Fruit fly (Drosophila melanogaster) S2 (cell line): ENCODE measurements around the gene pelo.

Experiments used
- CG8478 ChIP-seq: fragments of >200 bp; optimal IDR thresholded peaks from 2 replicates; lab custom pipeline; 2018
- CTCF ChIP-seq, 2 experiments: fragments of >200 bp; optimal IDR thresholded peaks; 2 replicates each; lab custom pipeline; 2018

DNA sequence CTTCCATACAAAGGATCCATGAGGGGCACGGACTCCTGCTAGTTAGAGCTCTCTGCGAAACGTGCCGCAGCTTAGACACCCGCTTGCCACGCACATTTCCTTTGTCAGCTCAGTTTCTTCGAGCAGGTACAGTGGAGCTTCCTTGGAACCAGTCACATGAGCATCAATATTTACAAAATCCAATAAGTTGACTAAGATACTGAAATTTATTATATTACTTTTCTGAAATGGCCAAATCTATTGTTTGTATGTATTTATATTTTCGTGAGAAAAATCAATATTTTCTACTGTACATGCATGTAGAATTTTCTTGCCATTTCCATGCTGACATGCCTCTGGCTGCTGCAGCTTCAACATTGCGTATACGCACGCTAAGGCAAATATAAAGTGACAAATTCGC, 37.6 kb upstream of the pelo start:
- no peak for TF ChIP-seq CG8478
- no peak for TF ChIP-seq CTCF (optimal IDR thresholded peaks at IDR 0.05; lab: Kevin White, UChicago)
